Worm (Caenorhabditis elegans) whole organism, L4 larva: ENCODE measurements around the gene T24E12.12.

Source experiments
- D1046.2 ChIP-seq: fragments of 200-800 bp; sonication (Bioruptor generic); IDR thresholded peaks from 2 replicates; pipeline ENCODE4 v1.3.6; 2022; ENCODE audit warnings: missing genetic modification characterization, missing compliant biosample characterization
- F37D6.2 ChIP-seq: sonication (generic microtip); optimal IDR thresholded peaks from 2 replicates; lab custom pipeline; 2016; ENCODE audit warnings: mild to moderate bottlenecking, missing genetic modification characterization, missing compliant biosample characterization
- F49E8.2 ChIP-seq: sonication (generic microtip); optimal IDR thresholded peaks from 2 replicates; lab custom pipeline; 2016; ENCODE audit warnings: missing compliant biosample characterization, mild to moderate bottlenecking, missing genetic modification characterization, borderline replicate concordance
- Y105C5A.15 ChIP-seq: fragments of 200-800 bp; sonication (Bioruptor generic); IDR thresholded peaks from 2 replicates; pipeline ENCODE4 v1.3.6; 2022; ENCODE audit warnings: missing genetic modification characterization, missing compliant biosample characterization
- ZK337.2 ChIP-seq: fragments of 200-800 bp; sonication (Bioruptor generic); IDR thresholded peaks from 2 replicates; pipeline ENCODE4 v1.3.6; 2022; ENCODE audit warnings: missing genetic modification reagents, missing genetic modification characterization, missing compliant biosample characterization
- aha-1 ChIP-seq: fragments of 150-350 bp; peaks from one replicate; lab custom pipeline; 2014; ENCODE audit warnings: missing biosample characterization, missing genetic modification characterization
- arid-1 ChIP-seq: fragments of 200-800 bp; sonication (Bioruptor generic); conservative IDR thresholded peaks from 2 replicates; pipeline ENCODE4 v1.3.6; 2022; ENCODE audit warnings: missing genetic modification reagents, missing genetic modification characterization, missing compliant biosample characterization
- attf-4 ChIP-seq: sonication (generic microtip); optimal IDR thresholded peaks from 3 replicates; lab custom pipeline; 2017; ENCODE audit warnings: missing biosample characterization, missing genetic modification characterization
- ceh-20 ChIP-seq: fragments of 200-800 bp; sonication (Bioruptor generic); IDR thresholded peaks from 2 replicates; pipeline ENCODE4 v1.3.6; 2022; ENCODE audit warnings: missing genetic modification reagents, missing genetic modification characterization, missing compliant biosample characterization
- ceh-44 ChIP-seq: fragments of 200-800 bp; sonication (Bioruptor generic); IDR thresholded peaks from 2 replicates; pipeline ENCODE4 v1.3.6; 2022; ENCODE audit warnings: missing genetic modification reagents, missing genetic modification characterization, missing compliant biosample characterization
- ces-1 ChIP-seq: fragments of 150-350 bp; sonication (generic microtip); optimal IDR thresholded peaks from 4 replicates; lab custom pipeline; 2014; ENCODE audit warnings: missing biosample characterization, missing genetic modification reagents, missing genetic modification characterization
- cey-2 ChIP-seq: sonication (generic microtip); optimal IDR thresholded peaks from 3 replicates; lab custom pipeline; 2017; ENCODE audit warnings: missing genetic modification characterization, mild to moderate bottlenecking, missing compliant biosample characterization, antibody characterized with exemption, borderline replicate concordance; ENCODE audit not compliant: insufficient read depth
- ctbp-1 ChIP-seq: fragments of 200-800 bp; sonication (Bioruptor generic); IDR thresholded peaks from 2 replicates; pipeline ENCODE4 v1.3.6; 2022; ENCODE audit warnings: missing genetic modification reagents, missing genetic modification characterization, missing compliant biosample characterization
- daf-16 ChIP-seq, 3 experiments: sonication (generic microtip); optimal IDR thresholded peaks; 2 replicates each; lab custom pipeline; 2016 to 2017; ENCODE audit warnings: missing genetic modification characterization in 3 of 3, missing genetic modification reagents in 3 of 3, mild to moderate bottlenecking in 2 of 3, missing compliant biosample characterization in 2 of 3, missing biosample characterization in 1 of 3, moderate library complexity in 1 of 3
- dmd-9 ChIP-seq: fragments of 200-800 bp; sonication (Bioruptor generic); IDR thresholded peaks from 2 replicates; pipeline ENCODE4 v1.3.6; 2022; ENCODE audit warnings: missing genetic modification reagents, missing genetic modification characterization, missing compliant biosample characterization
- duxl-1 ChIP-seq: sonication (generic microtip); optimal IDR thresholded peaks from 2 replicates; lab custom pipeline; 2016; ENCODE audit warnings: mild to moderate bottlenecking, missing genetic modification characterization, moderate library complexity, missing compliant biosample characterization; ENCODE audit not compliant: poor library complexity
- egl-27 ChIP-seq: sonication (generic microtip); optimal IDR thresholded peaks from 3 replicates; lab custom pipeline; 2017; ENCODE audit warnings: missing biosample characterization, missing genetic modification reagents, missing genetic modification characterization
- hmg-1.1 ChIP-seq: fragments of 200-800 bp; sonication (Bioruptor generic); IDR thresholded peaks from 2 replicates; pipeline ENCODE4 v1.3.6; 2022; ENCODE audit warnings: missing genetic modification reagents, missing genetic modification characterization, missing compliant biosample characterization
- lin-38 ChIP-seq: fragments of 200-800 bp; sonication (Bioruptor generic); IDR thresholded peaks from 2 replicates; pipeline ENCODE4 v1.3.6; 2022; ENCODE audit warnings: missing genetic modification reagents, missing genetic modification characterization, missing compliant biosample characterization
- lin-39 ChIP-seq: fragments of 150-350 bp; optimal IDR thresholded peaks from 2 replicates; lab custom pipeline; 2014; ENCODE audit warnings: missing biosample characterization, missing genetic modification reagents, missing genetic modification characterization
- lir-3 ChIP-seq: sonication (generic microtip); optimal IDR thresholded peaks from 2 replicates; lab custom pipeline; 2016; ENCODE audit warnings: mild to moderate bottlenecking, missing genetic modification characterization, missing compliant biosample characterization
- madf-5 ChIP-seq, 2 experiments: fragments of 200-800 bp; sonication (Bioruptor generic); IDR thresholded peaks; 2 replicates each; pipeline ENCODE4 v1.3.6; 2022; ENCODE audit warnings: missing compliant biosample characterization in 2 of 2, missing genetic modification characterization in 2 of 2
- madf-9 ChIP-seq: fragments of 200-800 bp; sonication (Bioruptor generic); conservative IDR thresholded peaks from 2 replicates; pipeline ENCODE4 v1.3.6; 2022; ENCODE audit warnings: missing genetic modification reagents, missing genetic modification characterization, missing compliant biosample characterization
- mep-1 ChIP-seq: fragments of 150-350 bp; sonication (generic microtip); optimal IDR thresholded peaks from 3 replicates; lab custom pipeline; 2014; ENCODE audit warnings: missing biosample characterization, missing genetic modification characterization
- mxl-3 ChIP-seq: fragments of 200-800 bp; sonication (Bioruptor generic); optimal IDR thresholded peaks from 2 replicates; lab custom pipeline; 2018; ENCODE audit warnings: mild to moderate bottlenecking, missing genetic modification characterization, missing compliant biosample characterization
- nhr-11 ChIP-seq: fragments of 150-350 bp; optimal IDR thresholded peaks from 2 replicates; lab custom pipeline; 2014; ENCODE audit warnings: missing biosample characterization, missing genetic modification characterization
- nhr-237 ChIP-seq: sonication (generic microtip); optimal IDR thresholded peaks from 2 replicates; lab custom pipeline; 2017; ENCODE audit warnings: missing biosample characterization, missing genetic modification characterization
- nhr-28 ChIP-seq: fragments of 150-350 bp; optimal IDR thresholded peaks from 2 replicates; lab custom pipeline; 2014; ENCODE audit warnings: missing biosample characterization, missing genetic modification characterization
- nhr-41 ChIP-seq: fragments of 200-800 bp; sonication (Bioruptor generic); IDR thresholded peaks from 2 replicates; pipeline ENCODE4 v1.3.6; 2022; ENCODE audit warnings: missing genetic modification reagents, missing genetic modification characterization, missing compliant biosample characterization
- nhr-42 ChIP-seq: fragments of 200-800 bp; sonication (Bioruptor generic); IDR thresholded peaks from 2 replicates; pipeline ENCODE4 v1.3.6; 2022; ENCODE audit warnings: missing genetic modification characterization, missing compliant biosample characterization
- nhr-76 ChIP-seq: fragments of 150-350 bp; optimal IDR thresholded peaks from 2 replicates; lab custom pipeline; 2014; ENCODE audit warnings: missing biosample characterization, missing genetic modification characterization
- pqm-1 ChIP-seq: sonication (generic microtip); optimal IDR thresholded peaks from 2 replicates; lab custom pipeline; 2017; ENCODE audit warnings: missing biosample characterization, missing genetic modification characterization
- rbr-2 ChIP-seq: sonication (generic microtip); optimal IDR thresholded peaks from 2 replicates; lab custom pipeline; 2016; ENCODE audit warnings: missing genotype, missing genetic modification characterization, missing compliant biosample characterization
- saeg-2 ChIP-seq: fragments of 200-800 bp; sonication (Bioruptor generic); IDR thresholded peaks from 2 replicates; pipeline ENCODE4 v1.3.6; 2022; ENCODE audit warnings: missing genetic modification reagents, missing genetic modification characterization, missing compliant biosample characterization
- spr-3 ChIP-seq: fragments of 200-800 bp; sonication (Bioruptor generic); optimal IDR thresholded peaks from 2 replicates; lab custom pipeline; 2018; ENCODE audit warnings: mild to moderate bottlenecking, missing genetic modification characterization, missing compliant biosample characterization
- tag-97 ChIP-seq: fragments of 200-800 bp; sonication (Bioruptor generic); IDR thresholded peaks from 2 replicates; pipeline ENCODE4 v1.3.6; 2022; ENCODE audit warnings: missing genetic modification characterization, missing compliant biosample characterization
- tra-1 ChIP-seq: fragments of 200-800 bp; sonication (Bioruptor generic); IDR thresholded peaks from 2 replicates; pipeline ENCODE4 v1.3.6; 2022; ENCODE audit warnings: missing genetic modification reagents, missing genetic modification characterization, missing compliant biosample characterization
- unc-130 ChIP-seq: sonication (generic microtip); optimal IDR thresholded peaks from 2 replicates; lab custom pipeline; 2016; ENCODE audit warnings: missing genetic modification reagents, missing genetic modification characterization, missing compliant biosample characterization
- zag-1 ChIP-seq: fragments of 150-350 bp; optimal IDR thresholded peaks from 2 replicates; lab custom pipeline; 2014; ENCODE audit warnings: missing biosample characterization, missing genetic modification characterization
- ztf-11 ChIP-seq: fragments of 150-350 bp; optimal IDR thresholded peaks from 2 replicates; lab custom pipeline; 2014; ENCODE audit warnings: missing biosample characterization, missing genetic modification characterization

T24E12.12 gene

ce11 chrII:3775719-3776118 lies 16.6 kb downstream of the T24E12.12 start, which contains the start of gene T24E12.3:
Gene T24E12.3, plus strand, starts transcription at chrII:3776019.
- TF ChIP-seq ceh-20 (GFP tag; lab: Robert Waterston, UW), result no peak
- TF ChIP-seq saeg-2 (GFP tag; lab: Robert Waterston, UW), result no peak
- TF ChIP-seq nhr-42 (GFP tag; lab: Robert Waterston, UW), result no peak
- no peak for TF ChIP-seq daf-16 (GFP tag; optimal IDR thresholded peaks at IDR 0.05; lab: Kevin White, UChicago)
- no peak for TF ChIP-seq daf-16 (tag; optimal IDR thresholded peaks at IDR 0.05; lab: Kevin White, UChicago)
- no peak for TF ChIP-seq duxl-1 (tag; lab: Kevin White, UChicago)
- no peak for TF ChIP-seq D1046.2 (GFP tag; lab: Robert Waterston, UW)
- TF ChIP-seq lir-3 (tag; lab: Kevin White, UChicago), result no peak
- no peak for TF ChIP-seq F37D6.2 (tag; lab: Kevin White, UChicago)
- no peak for TF ChIP-seq ceh-44 (GFP tag; lab: Robert Waterston, UW)
- TF ChIP-seq nhr-11 (tag; lab: Kevin White, UChicago), result no peak
- no peak for TF ChIP-seq madf-5 (GFP tag; IDR thresholded peaks at IDR 0.05; lab: Robert Waterston, UW)
- TF ChIP-seq, all 104 proteins: peak for 0

- TF ChIP-seq hmg-1.1 (no peak), tra-1 (GFP tag; lab: Robert Waterston, UW) (no peak), rbr-2 (tag; lab: Kevin White, UChicago) (no peak), egl-27 (tag; lab: Kevin White, UChicago) (no peak), cey-2 (no peak), lir-3 (tag; lab: Kevin White, UChicago) (no peak), daf-16 (GFP tag; optimal IDR thresholded peaks at IDR 0.05; lab: Kevin White, UChicago) (no peak), daf-16 (tag; optimal IDR thresholded peaks at IDR 0.05; lab: Kevin White, UChicago) (no peak), F49E8.2 (no peak), lin-38 (GFP tag; lab: Robert Waterston, UW) (no peak), nhr-11 (tag; lab: Kevin White, UChicago) (no peak), tag-97 (GFP tag; lab: Robert Waterston, UW) (no peak)
These were observed 18.7 kb downstream of the T24E12.12 start for ce11 chrII:3777802-3778201.

ce11 chrII:3779463-3779862 lies 20.4 kb downstream of the T24E12.12 start, which contains the start of gene T24E12.11:
Gene T24E12.11, minus strand, starts transcription at chrII:3779563.
- TF ChIP-seq spr-3 (GFP tag; lab: Kevin White, UChicago) (no peak), attf-4 (no peak), saeg-2 (GFP tag; lab: Robert Waterston, UW) (no peak), nhr-76 (no peak), ctbp-1 (GFP tag; lab: Robert Waterston, UW) (no peak), mep-1 (no peak), lin-39 (no peak), madf-5 (GFP tag; IDR thresholded peaks at IDR 0.05; lab: Robert Waterston, UW) (no peak), zag-1 (tag; lab: Kevin White, UChicago) (no peak), ztf-11 (tag; lab: Kevin White, UChicago) (no peak), nhr-41 (no peak), ces-1 (GFP tag; lab: Kevin White, UChicago) (no peak), arid-1 (no peak), pqm-1 (tag; lab: Kevin White, UChicago) (no peak), unc-130 (no peak), madf-9 (GFP tag; lab: Robert Waterston, UW) (no peak), nhr-28 (tag; lab: Kevin White, UChicago) (no peak), ZK337.2 (GFP tag; lab: Robert Waterston, UW) (no peak)

- TF ChIP-seq nhr-237 (tag; lab: Kevin White, UChicago) (no peak), mxl-3 (GFP tag; lab: Kevin White, UChicago) (no peak), hmg-1.1 (no peak), tra-1 (GFP tag; lab: Robert Waterston, UW) (no peak), dmd-9 (GFP tag; lab: Robert Waterston, UW) (no peak), aha-1 (peak; percentile 74), Y105C5A.15 (GFP tag; lab: Robert Waterston, UW) (no peak), egl-27 (tag; lab: Kevin White, UChicago) (no peak)
These were observed 22.1 kb downstream of the T24E12.12 start for ce11 chrII:3781238-3781637.
